Worm (Caenorhabditis elegans) whole organism, mixed stage, embryonic: ENCODE measurements around the gene K11E4.1.

Experiments
- blmp-1 ChIP-seq: fragments of 150-350 bp; optimal IDR thresholded peaks from 2 replicates; lab custom pipeline; 2014; ENCODE audit warnings: missing biosample characterization, missing genetic modification characterization
- lin-13 ChIP-seq: fragments of 150-350 bp; optimal IDR thresholded peaks from 2 replicates; lab custom pipeline; 2014; ENCODE audit warnings: missing biosample characterization, missing genetic modification characterization
- lin-32 ChIP-seq: fragments of 200-800 bp; sonication (Bioruptor generic); optimal IDR thresholded peaks from 2 replicates; lab custom pipeline; 2018; ENCODE audit warnings: mild to moderate bottlenecking, missing genetic modification characterization, missing compliant biosample characterization
- lsy-2 ChIP-seq: fragments of 150-350 bp; optimal IDR thresholded peaks from 2 replicates; lab custom pipeline; 2014; ENCODE audit warnings: missing biosample characterization, missing genetic modification characterization
- mep-1 ChIP-seq: fragments of 150-350 bp; optimal IDR thresholded peaks from 2 replicates; lab custom pipeline; 2017; ENCODE audit warnings: missing biosample characterization, missing genetic modification reagents, missing genetic modification characterization, inconsistent platforms
- nhr-12 ChIP-seq: fragments of 150-350 bp; optimal IDR thresholded peaks from 2 replicates; lab custom pipeline; 2014; ENCODE audit warnings: missing biosample characterization, missing genetic modification characterization

ce11 chrX:13696152-13696551, 17.8 kb upstream of the K11E4.1 start:
- TF ChIP-seq lsy-2 (tag; lab: Kevin White, UChicago) (no peak), lin-32 (no peak), nhr-12 (no peak), blmp-1 (tag; lab: Kevin White, UChicago) (no peak), mep-1 (tag; lab: Kevin White, UChicago) (no peak), lin-13 (no peak)
